Worm (Caenorhabditis elegans) whole organism, mixed stage, embryonic: ENCODE measurements around the gene zig-3.
A peak's percentile ranks its signal among the peaks of the same experiment; 100 is the strongest.

Experiments
- M03D4.4 ChIP-seq: sonication (generic microtip); optimal IDR thresholded peaks from 2 replicates; lab custom pipeline; 2017; ENCODE audit warnings: mild to moderate bottlenecking, missing genetic modification characterization, missing compliant biosample characterization
- blmp-1 ChIP-seq: fragments of 150-350 bp; optimal IDR thresholded peaks from 2 replicates; lab custom pipeline; 2014; ENCODE audit warnings: missing biosample characterization, missing genetic modification characterization
- ceh-39 ChIP-seq: fragments of 150-350 bp; optimal IDR thresholded peaks from 2 replicates; lab custom pipeline; 2014; ENCODE audit warnings: missing biosample characterization, missing genetic modification characterization
- ceh-43 ChIP-seq: fragments of 200-800 bp; sonication (Bioruptor generic); optimal IDR thresholded peaks from 2 replicates; lab custom pipeline; 2018; ENCODE audit warnings: mild to moderate bottlenecking, missing genetic modification characterization, moderate library complexity, missing compliant biosample characterization
- ceh-83 ChIP-seq: fragments of 200-800 bp; sonication (Bioruptor generic); optimal IDR thresholded peaks from 2 replicates; lab custom pipeline; 2018; ENCODE audit warnings: mild to moderate bottlenecking, missing genetic modification characterization, missing compliant biosample characterization
- cnd-1 ChIP-seq: fragments of 200-800 bp; sonication (Bioruptor generic); optimal IDR thresholded peaks from 2 replicates; lab custom pipeline; 2018; ENCODE audit warnings: mild to moderate bottlenecking, missing genetic modification characterization, missing compliant biosample characterization
- drap-1 ChIP-seq: fragments of 200-800 bp; sonication (Bioruptor generic); optimal IDR thresholded peaks from 3 replicates; lab custom pipeline; 2018; ENCODE audit warnings: mild to moderate bottlenecking, missing genetic modification characterization, missing compliant biosample characterization
- elt-1 ChIP-seq: sonication (generic microtip); optimal IDR thresholded peaks from 2 replicates; lab custom pipeline; 2017; ENCODE audit warnings: missing genetic modification characterization, mild to moderate bottlenecking, missing compliant biosample characterization, antibody characterized with exemption, moderate library complexity, borderline replicate concordance; ENCODE audit not compliant: insufficient read depth
- elt-3 ChIP-seq: fragments of 150-350 bp; optimal IDR thresholded peaks from 2 replicates; lab custom pipeline; 2014; ENCODE audit warnings: missing biosample characterization, missing genetic modification characterization
- flh-1 ChIP-seq: fragments of 200-800 bp; sonication (Bioruptor generic); optimal IDR thresholded peaks from 2 replicates; lab custom pipeline; 2018; ENCODE audit warnings: mild to moderate bottlenecking, missing genetic modification characterization, moderate library complexity, missing compliant biosample characterization
- ham-2 ChIP-seq: fragments of 200-800 bp; sonication (Bioruptor generic); optimal IDR thresholded peaks from 2 replicates; lab custom pipeline; 2018; ENCODE audit warnings: mild to moderate bottlenecking, missing genetic modification characterization, missing compliant biosample characterization
- hlh-1 ChIP-seq: fragments of 150-350 bp; optimal IDR thresholded peaks from 2 replicates; lab custom pipeline; 2014; ENCODE audit warnings: missing biosample characterization, missing genetic modification reagents, missing genetic modification characterization
- lin-32 ChIP-seq: fragments of 200-800 bp; sonication (Bioruptor generic); optimal IDR thresholded peaks from 2 replicates; lab custom pipeline; 2018; ENCODE audit warnings: mild to moderate bottlenecking, missing genetic modification characterization, missing compliant biosample characterization
- lsy-2 ChIP-seq: fragments of 150-350 bp; optimal IDR thresholded peaks from 2 replicates; lab custom pipeline; 2014; ENCODE audit warnings: missing biosample characterization, missing genetic modification characterization
- mls-2 ChIP-seq: sonication (generic microtip); optimal IDR thresholded peaks from 2 replicates; lab custom pipeline; 2016; ENCODE audit warnings: mild to moderate bottlenecking, missing genetic modification characterization, moderate library complexity, missing compliant biosample characterization
- nhr-12 ChIP-seq: fragments of 150-350 bp; optimal IDR thresholded peaks from 2 replicates; lab custom pipeline; 2014; ENCODE audit warnings: missing biosample characterization, missing genetic modification characterization
- nhr-2 ChIP-seq: fragments of 150-350 bp; optimal IDR thresholded peaks from 2 replicates; lab custom pipeline; 2014; ENCODE audit warnings: missing biosample characterization, missing genetic modification characterization
- nhr-237 ChIP-seq: fragments of 150-350 bp; optimal IDR thresholded peaks from 2 replicates; lab custom pipeline; 2014; ENCODE audit warnings: missing biosample characterization, missing genetic modification characterization
- nhr-28 ChIP-seq: fragments of 150-350 bp; optimal IDR thresholded peaks from 2 replicates; lab custom pipeline; 2014; ENCODE audit warnings: missing biosample characterization, missing genetic modification characterization
- pha-4 ChIP-seq: fragments of 150-350 bp; optimal IDR thresholded peaks from 2 replicates; lab custom pipeline; 2018; ENCODE audit warnings: missing biosample characterization, missing genetic modification reagents, missing genetic modification characterization
- sem-2 ChIP-seq: fragments of 200-800 bp; sonication (Bioruptor generic); optimal IDR thresholded peaks from 2 replicates; lab custom pipeline; 2018; ENCODE audit warnings: mild to moderate bottlenecking, missing genetic modification characterization, missing compliant biosample characterization
- snpc-4 ChIP-seq: fragments of 150-350 bp; optimal IDR thresholded peaks from 2 replicates; lab custom pipeline; 2014; ENCODE audit warnings: missing biosample characterization, missing genetic modification characterization
- tbx-8 ChIP-seq: fragments of 200-800 bp; sonication (Bioruptor generic); optimal IDR thresholded peaks from 2 replicates; lab custom pipeline; 2018; ENCODE audit warnings: mild to moderate bottlenecking, missing genetic modification characterization, moderate library complexity, missing compliant biosample characterization
- unc-120 ChIP-seq: sonication (generic microtip); optimal IDR thresholded peaks from 2 replicates; lab custom pipeline; 2017; ENCODE audit warnings: missing genetic modification characterization, missing compliant biosample characterization; ENCODE audit not compliant: poor library complexity, severe bottlenecking
- unc-39 ChIP-seq: fragments of 150-350 bp; optimal IDR thresholded peaks from 2 replicates; lab custom pipeline; 2014; ENCODE audit warnings: missing biosample characterization, missing genetic modification characterization
- unc-62 ChIP-seq: fragments of 150-350 bp; optimal IDR thresholded peaks from 2 replicates; lab custom pipeline; 2014; ENCODE audit warnings: missing biosample characterization, missing genetic modification reagents, missing genetic modification characterization
- zip-8 ChIP-seq: fragments of 150-350 bp; optimal IDR thresholded peaks from 2 replicates; lab custom pipeline; 2014; ENCODE audit warnings: missing biosample characterization, missing genetic modification characterization
- ztf-11 ChIP-seq: fragments of 150-350 bp; optimal IDR thresholded peaks from 2 replicates; lab custom pipeline; 2014; ENCODE audit warnings: missing biosample characterization, missing genetic modification characterization

zig-3 gene

DNA sequence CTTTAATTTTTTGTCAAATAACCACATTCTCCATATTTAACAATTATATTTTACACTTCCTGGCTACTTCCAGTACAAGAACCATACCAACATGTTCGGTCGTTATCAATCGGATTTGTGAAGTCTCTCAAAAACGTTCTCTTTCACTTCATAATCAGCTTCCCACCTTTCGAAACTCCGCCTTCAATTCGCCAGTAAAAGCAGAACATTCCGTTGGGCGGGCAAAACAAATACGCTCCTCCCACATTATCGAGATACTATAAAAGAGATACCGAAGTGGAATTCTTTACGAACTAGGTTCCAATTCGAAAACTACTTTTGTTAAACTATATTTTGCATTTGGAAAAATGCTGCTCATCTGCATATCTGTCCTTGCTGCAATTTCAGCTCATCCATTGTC is at the start of gene zig-3:
TSS of gene zig-3 (plus strand) at position 301 of the 400 bp plus-strand sequence.
- TF ChIP-seq zip-8 (tag; lab: Kevin White, UChicago) (no peak), snpc-4 (no peak), unc-62 (GFP tag; lab: Kevin White, UChicago) (no peak), lsy-2 (no peak), ham-2 (GFP tag; lab: Kevin White, UChicago) (no peak), unc-39 (tag; lab: Kevin White, UChicago) (no peak), hlh-1 (no peak), M03D4.4 (tag; lab: Kevin White, UChicago) (no peak), ceh-83 (no peak), sem-2 (GFP tag; lab: Kevin White, UChicago) (no peak), blmp-1 (tag; lab: Kevin White, UChicago) (no peak), flh-1 (GFP tag; lab: Kevin White, UChicago) (no peak), ceh-39 (tag; lab: Kevin White, UChicago) (no peak), pha-4 (tag; lab: Kevin White, UChicago) (no peak), ztf-11 (tag; lab: Kevin White, UChicago) (no peak), nhr-28 (tag; lab: Kevin White, UChicago) (no peak)

DNA sequence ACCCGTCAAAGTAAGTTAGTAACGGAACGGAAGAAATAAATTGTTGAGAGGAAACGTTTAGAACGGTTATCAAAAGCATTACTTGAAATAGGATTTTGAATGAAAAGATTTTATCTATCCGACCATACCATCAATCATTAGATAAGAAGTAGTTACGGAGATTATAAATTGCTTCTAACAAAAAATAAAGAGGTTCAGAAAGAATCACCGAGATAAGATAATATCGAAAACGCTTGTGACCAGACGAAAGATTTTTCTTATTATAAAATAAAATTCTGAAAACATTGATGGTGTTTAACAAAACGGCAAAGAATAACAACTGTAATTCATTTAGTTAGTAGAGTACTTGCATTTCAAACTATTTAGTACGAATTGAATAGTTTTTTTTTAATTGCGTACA is 49.7 kb upstream of the zig-3 start, which contains the start of gene C39D10.8:
TSS of gene C39D10.8 (minus strand) at position 101 of the 400 bp plus-strand sequence.
- peak; percentile 54 for TF ChIP-seq elt-1 (tag; lab: Kevin White, UChicago)
- no peak for TF ChIP-seq lin-32 (GFP tag; lab: Kevin White, UChicago)
- TF ChIP-seq unc-120 (tag; lab: Kevin White, UChicago): no peak
- TF ChIP-seq mls-2: no peak

DNA sequence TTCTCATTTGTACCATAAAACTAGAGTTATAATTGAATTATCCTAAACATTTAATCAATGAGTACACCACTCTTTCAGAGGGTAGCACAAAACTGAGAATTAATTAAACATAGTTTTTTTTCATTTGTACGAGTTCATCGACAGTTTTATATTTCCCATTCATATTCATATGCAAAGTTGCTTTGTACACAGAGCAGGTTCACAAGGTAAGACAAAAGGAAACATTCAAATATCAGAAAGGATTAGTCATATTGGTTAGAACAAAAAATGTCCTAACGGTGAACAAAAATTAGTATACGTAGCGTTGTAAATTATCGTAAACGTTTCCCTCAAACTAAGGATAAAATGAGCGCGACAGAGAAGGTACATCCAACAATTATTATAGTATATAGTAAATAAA is 49.2 kb upstream of the zig-3 start:
- no peak for TF ChIP-seq cnd-1 (tag; lab: Kevin White, UChicago)

DNA sequence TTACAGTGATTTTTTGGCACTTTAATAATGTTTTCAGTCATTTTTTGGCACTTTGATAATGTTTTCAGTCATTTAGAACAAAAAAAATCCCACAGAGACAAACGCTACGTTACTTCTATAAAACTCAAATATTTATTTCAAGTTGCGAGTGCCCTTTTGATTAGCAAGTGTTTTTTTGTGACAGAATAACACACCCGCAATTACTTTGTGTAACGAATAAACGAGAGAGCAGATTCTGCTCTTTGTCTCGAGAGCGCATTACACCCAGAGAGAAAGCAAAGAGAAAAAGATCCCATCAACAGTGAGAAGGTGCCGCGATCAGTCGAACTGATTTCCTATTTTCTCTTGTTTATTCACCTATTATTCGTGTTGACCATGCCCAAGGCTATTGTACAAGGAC is 46.6 kb upstream of the zig-3 start, which contains the start of gene pcyt-2.2:
TSS of gene pcyt-2.2 (plus strand) at position 301 of the 400 bp plus-strand sequence.
- TF ChIP-seq unc-62 (GFP tag; lab: Kevin White, UChicago) (peak; percentile 36), nhr-12 (tag; lab: Kevin White, UChicago) (no peak), hlh-1 (peak; percentile 51)

DNA sequence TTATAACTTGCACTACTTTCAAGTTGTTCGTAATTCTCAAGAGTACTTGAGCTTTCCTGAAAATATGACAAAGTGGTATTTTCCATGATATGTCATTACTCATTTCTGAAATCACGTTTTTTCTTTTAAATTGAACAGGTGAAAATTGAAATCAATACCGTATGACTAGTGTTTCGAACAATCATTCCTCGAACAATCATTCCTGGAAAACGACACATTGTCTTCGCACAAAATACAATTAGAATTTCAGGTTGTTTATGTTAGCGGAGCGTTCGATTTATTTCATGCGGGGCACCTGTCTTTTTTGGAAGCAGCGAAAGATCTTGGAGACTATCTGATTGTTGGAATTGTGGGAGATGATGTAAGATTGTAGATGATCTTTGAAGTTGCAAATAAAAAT is 44.4 kb upstream of the zig-3 start:
- TF ChIP-seq zip-8 (tag; lab: Kevin White, UChicago) (no peak), elt-3 (tag; lab: Kevin White, UChicago) (no peak), unc-120 (tag; lab: Kevin White, UChicago) (no peak), ceh-39 (tag; lab: Kevin White, UChicago) (no peak), ceh-43 (GFP tag; lab: Kevin White, UChicago) (no peak), ham-2 (GFP tag; lab: Kevin White, UChicago) (no peak), unc-62 (GFP tag; lab: Kevin White, UChicago) (no peak), ceh-83 (no peak), pha-4 (tag; lab: Kevin White, UChicago) (no peak)

DNA sequence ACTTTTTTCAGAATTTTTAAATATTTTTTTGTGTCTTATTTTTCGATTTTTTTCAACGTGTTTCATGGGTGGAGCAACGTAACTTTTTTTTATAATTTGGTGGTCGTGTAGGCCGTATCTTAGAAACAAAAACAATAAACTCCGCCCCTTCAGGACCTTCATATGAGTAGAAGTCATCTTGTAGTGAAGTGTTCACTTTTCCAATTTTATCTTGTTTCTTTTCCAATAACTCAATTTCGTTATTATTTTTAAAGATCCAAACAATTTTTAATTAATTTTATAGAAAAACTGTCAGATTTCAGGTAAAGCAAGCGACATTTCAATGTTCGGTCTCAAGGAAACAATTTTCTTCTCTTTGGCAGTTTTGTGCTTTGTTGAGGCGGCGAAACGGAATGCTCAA is 41.6 kb upstream of the zig-3 start, which contains the start of gene C39D10.2:
TSS of gene C39D10.2 (plus strand) at position 301 of the 400 bp plus-strand sequence.
- TF ChIP-seq M03D4.4 (tag; lab: Kevin White, UChicago) (no peak), nhr-237 (no peak), hlh-1 (no peak), drap-1 (GFP tag; lab: Kevin White, UChicago) (no peak), nhr-2 (tag; lab: Kevin White, UChicago) (no peak), cnd-1 (tag; lab: Kevin White, UChicago) (no peak), zip-8 (tag; lab: Kevin White, UChicago) (no peak), ceh-43 (GFP tag; lab: Kevin White, UChicago) (no peak), snpc-4 (no peak), sem-2 (GFP tag; lab: Kevin White, UChicago) (no peak), tbx-8 (GFP tag; lab: Kevin White, UChicago) (no peak)
